Fruit fly (Drosophila melanogaster) whole organism, pupa: Measurements from ENCODE around the gene mew.
A peak's percentile ranks its signal among the peaks of the same experiment; 100 is the strongest.

Experiments used
- CG10348 ChIP-seq: fragments of 200-800 bp; sonication (Bioruptor generic); IDR thresholded peaks from 2 replicates; pipeline ENCODE4 v1.3.6; 2022; ENCODE audit warnings: missing biosample characterization, missing genetic modification characterization
- CG12605 ChIP-seq: fragments of 200-800 bp; sonication (Bioruptor generic); IDR thresholded peaks from 2 replicates; pipeline ENCODE4 v1.3.6; 2022; ENCODE audit warnings: missing biosample characterization, missing genetic modification characterization
- CG13204 ChIP-seq: fragments of 200-800 bp; sonication (Bioruptor generic); optimal IDR thresholded peaks from 2 replicates; lab custom pipeline; 2018; ENCODE audit warnings: missing biosample characterization, mild to moderate bottlenecking, missing genetic modification characterization, moderate library complexity
- CG15710 ChIP-seq: fragments of 200-800 bp; sonication (Bioruptor generic); optimal IDR thresholded peaks from 2 replicates; lab custom pipeline; 2018; ENCODE audit warnings: missing biosample characterization, mild to moderate bottlenecking, missing genetic modification characterization, moderate library complexity
- CG17806 ChIP-seq: fragments of 200-800 bp; sonication (Bioruptor generic); optimal IDR thresholded peaks from 2 replicates; lab custom pipeline; 2018; ENCODE audit warnings: missing biosample characterization, mild to moderate bottlenecking, missing genetic modification characterization, moderate library complexity
- CG32121 ChIP-seq: fragments of 200-800 bp; sonication (Bioruptor generic); IDR thresholded peaks from 2 replicates; pipeline ENCODE4 v1.3.6; 2022; ENCODE audit warnings: missing biosample characterization, missing genetic modification characterization
- CG34367 ChIP-seq: fragments of 200-800 bp; sonication (Bioruptor generic); optimal IDR thresholded peaks from 2 replicates; lab custom pipeline; 2018; ENCODE audit warnings: missing biosample characterization, mild to moderate bottlenecking, missing genetic modification characterization
- CG4496 ChIP-seq: fragments of 200-800 bp; sonication (Bioruptor generic); IDR thresholded peaks from 3 replicates; pipeline ENCODE4 v1.3.6; 2022; ENCODE audit warnings: missing biosample characterization, missing genetic modification characterization
- CG8159 ChIP-seq: fragments of 200-800 bp; sonication (Bioruptor generic); optimal IDR thresholded peaks from 3 replicates; lab custom pipeline; 2018; ENCODE audit warnings: missing biosample characterization, mild to moderate bottlenecking, missing genetic modification characterization, moderate library complexity
- CG8301 ChIP-seq: fragments of 200-800 bp; sonication (Bioruptor generic); optimal IDR thresholded peaks from 2 replicates; lab custom pipeline; 2018; ENCODE audit warnings: missing biosample characterization, mild to moderate bottlenecking, missing genetic modification characterization
- CG9948 ChIP-seq: fragments of 200-800 bp; sonication (Bioruptor generic); optimal IDR thresholded peaks from 2 replicates; lab custom pipeline; 2018; ENCODE audit warnings: missing biosample characterization, mild to moderate bottlenecking, missing genetic modification characterization, moderate library complexity
- D1 ChIP-seq: fragments of 200-800 bp; sonication (Bioruptor generic); optimal IDR thresholded peaks from 2 replicates; lab custom pipeline; 2018; ENCODE audit warnings: missing biosample characterization, mild to moderate bottlenecking, missing genetic modification characterization, moderate library complexity
- EcR ChIP-seq: fragments of 200-800 bp; sonication (Bioruptor generic); optimal IDR thresholded peaks from 3 replicates; lab custom pipeline; 2019; ENCODE audit warnings: missing biosample characterization, missing genetic modification characterization, mild to moderate bottlenecking, moderate library complexity, missing genetic modification reagents
- Ets98B ChIP-seq: fragments of 200-800 bp; sonication (Bioruptor generic); IDR thresholded peaks from 2 replicates; pipeline ENCODE4 v1.3.6; 2022; ENCODE audit warnings: missing biosample characterization, missing genetic modification characterization
- Pif1A ChIP-seq: fragments of 200-800 bp; sonication (Bioruptor generic); optimal IDR thresholded peaks from 3 replicates; lab custom pipeline; 2016; ENCODE audit warnings: missing biosample characterization, missing genetic modification characterization
- Pif1B ChIP-seq: fragments of 200-800 bp; sonication (Bioruptor generic); optimal IDR thresholded peaks from 3 replicates; lab custom pipeline; 2016; ENCODE audit warnings: missing biosample characterization, missing genetic modification characterization
- Snoo ChIP-seq: fragments of 200-800 bp; sonication (Bioruptor generic); optimal IDR thresholded peaks from 3 replicates; lab custom pipeline; 2017; ENCODE audit warnings: missing biosample characterization, mild to moderate bottlenecking, missing genetic modification characterization, inconsistent platforms
- fd96Ca ChIP-seq: fragments of 200-800 bp; sonication (Bioruptor generic); IDR thresholded peaks from 3 replicates; pipeline ENCODE4 v1.3.6; 2022; ENCODE audit warnings: missing biosample characterization, missing genetic modification characterization
- gl ChIP-seq: fragments of 200-800 bp; sonication (Bioruptor generic); optimal IDR thresholded peaks from 2 replicates; lab custom pipeline; 2018; ENCODE audit warnings: missing biosample characterization, mild to moderate bottlenecking, missing genetic modification characterization
- rn ChIP-seq: fragments of 200-800 bp; sonication (Bioruptor generic); IDR thresholded peaks from 2 replicates; pipeline ENCODE4 v1.3.6; 2022; ENCODE audit warnings: missing biosample characterization, missing genetic modification characterization

Gene mew

DNA sequence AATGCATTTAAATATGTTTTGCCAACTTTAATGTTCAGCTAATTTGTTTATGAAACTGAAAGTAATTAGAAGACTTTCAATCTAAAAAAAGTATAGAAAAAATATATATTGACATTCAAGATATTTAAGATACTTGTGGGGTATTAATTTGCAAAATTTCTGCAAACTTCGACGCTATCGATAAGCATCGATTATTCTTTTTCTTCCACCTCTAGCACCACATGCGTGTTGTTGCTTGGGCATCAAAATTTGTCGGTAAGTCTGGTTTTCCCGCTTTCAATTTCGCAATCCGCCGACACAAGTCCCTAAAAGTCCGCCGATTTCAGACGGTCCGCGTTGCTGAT lies 46.2 kb downstream of the mew start, which contains the start of gene REG:
TSS of gene REG (plus strand) at position 188 of the 344 bp plus-strand sequence.
- TF ChIP-seq Ets98B (no peak), Pif1B (GFP tag; lab: Kevin White, UChicago) (no peak), Snoo (tag; lab: Kevin White, UChicago) (no peak), CG12605 (GFP tag; lab: Robert Waterston, UW) (no peak), gl (tag; lab: Kevin White, UChicago) (no peak), D1 (tag; lab: Kevin White, UChicago) (no peak), CG15710 (tag; lab: Kevin White, UChicago) (no peak), fd96Ca (no peak), CG10348 (GFP tag; lab: Robert Waterston, UW) (no peak), CG8159 (no peak)
- TF ChIP-seq, all 21 proteins: peak for 0

DNA sequence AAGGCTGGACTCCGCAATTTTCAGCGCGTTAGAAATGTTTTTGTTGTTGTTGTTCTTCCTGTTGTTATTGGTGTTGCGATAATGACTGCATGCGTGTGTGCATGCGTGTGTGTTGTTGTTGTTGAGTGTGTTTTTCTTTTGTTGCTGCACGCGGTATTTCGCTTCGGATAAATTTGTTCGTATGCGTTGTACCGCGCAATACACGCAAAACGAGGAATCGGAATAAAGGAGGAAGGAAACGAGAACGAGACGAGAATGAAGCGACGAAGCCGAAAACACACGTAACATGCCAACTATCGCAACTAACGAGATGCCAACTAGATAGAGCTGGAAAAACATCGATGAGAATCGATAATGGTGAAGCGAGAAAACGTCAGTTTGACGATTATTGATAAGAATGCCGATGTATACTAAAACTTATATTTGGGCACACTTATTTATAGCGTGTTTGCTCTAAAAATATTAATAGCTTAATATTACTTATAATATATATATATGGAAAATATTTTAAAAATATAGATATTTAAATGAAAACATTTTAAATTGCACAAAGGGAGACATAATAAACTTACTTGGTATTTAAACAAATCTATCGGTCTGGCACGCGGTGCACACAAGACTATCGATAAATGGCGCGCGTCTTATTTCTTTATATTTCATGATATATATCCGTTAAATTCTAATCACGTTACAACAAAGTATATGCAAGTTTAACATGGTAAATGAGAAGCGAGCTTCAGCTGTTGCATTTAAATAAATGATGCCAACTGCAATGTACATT lies 46.7 kb downstream of the mew start, which contains the start of gene sno:
TSS of gene sno (minus strand) at position 318 of the 781 bp plus-strand sequence.
- TF ChIP-seq CG9948 (tag; lab: Kevin White, UChicago): no peak
- TF ChIP-seq fd96Ca: 0 out of 3 replicates have a peak, but pooled peaks have one; percentile 16

DNA sequence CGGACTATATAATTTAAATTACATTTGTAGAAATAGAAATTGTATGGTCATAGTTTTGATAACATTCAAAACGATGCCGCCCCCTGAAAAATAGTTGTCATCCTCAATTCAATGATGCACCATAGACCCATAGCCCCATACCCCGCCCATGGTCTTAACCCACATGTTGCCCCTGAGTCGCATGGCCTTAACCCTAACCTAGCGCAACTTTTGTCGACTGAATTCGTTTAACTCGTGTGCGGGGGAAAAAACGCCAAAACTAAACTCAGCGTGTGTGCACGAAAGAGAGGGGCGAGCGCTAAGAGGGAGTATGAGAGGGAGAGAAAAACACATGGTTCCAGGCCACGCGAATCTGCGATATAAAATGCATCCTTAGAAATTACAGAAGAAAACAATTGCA lies 47.9 kb downstream of the mew start:
- TF ChIP-seq D1 (tag; lab: Kevin White, UChicago) (no peak), CG15710 (tag; lab: Kevin White, UChicago) (no peak), CG32121 (GFP tag; lab: Robert Waterston, UW) (no peak), Pif1A (GFP tag; lab: Kevin White, UChicago) (no peak), CG8159 (no peak), CG17806 (no peak)

DNA sequence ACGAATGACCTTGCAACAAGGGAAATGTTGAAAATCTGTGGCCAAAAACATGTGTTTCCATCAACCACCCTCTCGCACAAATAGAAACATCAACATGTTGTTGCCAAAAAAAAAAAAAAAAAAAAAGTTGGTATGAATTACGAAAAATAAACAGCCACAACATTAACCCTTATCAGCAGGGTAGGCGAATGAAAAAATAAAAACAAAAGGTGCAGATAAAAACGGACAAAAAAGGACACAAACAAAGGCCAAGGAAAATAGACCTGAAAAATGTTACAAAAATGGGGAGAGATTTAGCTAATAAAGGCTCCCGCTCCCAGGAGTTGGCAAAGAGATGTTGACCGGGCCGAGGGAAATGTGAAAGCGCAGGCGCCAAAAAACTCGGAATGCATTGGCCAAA lies 48.9 kb downstream of the mew start:
- no peak for TF ChIP-seq CG9948 (tag; lab: Kevin White, UChicago)
- peak; percentile 24 for TF ChIP-seq CG8159
- TF ChIP-seq CG12605 (GFP tag; lab: Robert Waterston, UW): peak; percentile 41

DNA sequence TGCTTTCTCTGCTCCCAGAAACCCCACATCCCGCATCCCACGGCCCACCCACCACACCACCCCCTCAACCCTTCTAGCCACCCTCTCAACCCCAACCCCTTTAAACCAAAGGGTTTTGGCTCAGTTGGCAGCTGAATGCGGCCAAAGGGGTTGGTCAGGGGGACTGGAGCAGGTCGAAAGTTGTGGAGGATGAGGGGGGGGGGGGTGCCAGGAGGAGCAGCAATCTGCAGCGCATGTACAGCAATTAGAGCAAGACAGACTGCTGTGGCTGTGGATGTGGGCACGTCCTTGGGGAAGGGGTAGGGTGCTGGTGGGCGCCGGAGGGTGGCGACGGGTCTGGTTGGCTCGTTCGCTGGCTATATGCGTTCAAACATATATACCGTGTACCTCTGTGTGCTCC lies 49.7 kb downstream of the mew start:
- TF ChIP-seq CG13204 (peak; percentile 4), Snoo (tag; lab: Kevin White, UChicago) (no peak)

DNA sequence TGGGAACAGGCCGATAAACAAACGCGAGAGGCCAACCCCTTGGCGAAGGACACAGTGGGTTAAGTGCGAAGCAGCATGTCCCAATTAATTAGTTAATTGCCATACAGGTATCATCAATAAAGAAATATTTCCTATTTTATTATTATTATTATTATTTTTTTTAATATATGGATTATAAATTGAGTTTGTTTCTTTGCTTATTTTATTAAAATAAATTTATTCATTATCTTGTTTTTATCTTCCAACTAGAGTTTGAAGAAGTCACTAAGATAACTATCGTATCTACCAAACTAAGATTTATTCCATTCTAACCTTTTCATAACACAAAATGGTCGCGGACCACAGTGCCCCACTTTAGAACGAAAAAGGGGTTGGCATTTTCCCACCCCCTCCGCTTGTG lies 50.2 kb downstream of the mew start:
- TF ChIP-seq CG9948 (tag; lab: Kevin White, UChicago): peak; percentile 26
- TF ChIP-seq CG34367 (tag; lab: Kevin White, UChicago): no peak
- peak; percentile 55 for TF ChIP-seq CG8159
- TF ChIP-seq CG15710 (tag; lab: Kevin White, UChicago): peak; percentile 24

DNA sequence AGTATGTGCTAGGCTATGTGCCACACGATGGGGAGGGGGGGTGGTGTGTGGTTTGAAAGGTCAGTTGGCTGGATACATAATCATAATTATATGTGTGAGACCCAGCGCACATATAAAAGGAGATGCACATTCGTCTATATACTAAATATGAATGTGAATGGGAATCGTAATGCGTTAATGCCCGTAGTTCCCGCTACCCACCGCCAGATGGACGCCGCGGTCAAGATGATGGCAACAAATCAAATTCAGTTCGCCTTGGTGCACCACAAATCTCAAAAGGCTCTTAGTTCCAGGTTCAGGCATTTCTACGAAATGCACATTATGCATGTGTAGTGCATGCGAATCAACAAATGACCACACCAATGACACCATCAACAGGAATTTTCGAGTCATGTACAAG lies 53.6 kb downstream of the mew start:
- TF ChIP-seq CG8301 (no peak), CG9948 (tag; lab: Kevin White, UChicago) (no peak)

DNA sequence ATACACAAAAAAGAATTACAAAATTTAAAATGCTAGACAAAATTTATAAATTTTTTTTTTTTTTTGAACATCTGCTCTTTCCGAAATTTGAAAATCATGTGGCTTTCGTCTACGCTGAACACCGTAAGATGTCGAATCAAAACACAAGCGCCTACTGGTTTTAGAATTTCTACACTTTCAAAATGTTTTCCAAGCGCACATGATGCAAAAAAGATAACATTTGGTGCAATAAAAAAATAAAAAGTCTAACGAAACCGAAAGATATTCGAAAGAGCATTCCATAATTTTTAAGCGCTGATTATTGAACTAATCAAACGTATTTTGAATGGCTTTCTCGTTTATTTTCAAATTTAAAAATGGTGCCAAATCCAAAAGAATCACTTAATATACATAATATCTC lies 56.1 kb downstream of the mew start, which contains the start of gene CG44437:
TSS of gene CG44437 (minus strand) at position 101 of the 400 bp plus-strand sequence.
- no peak for TF ChIP-seq Ets98B
- TF ChIP-seq CG10348 (GFP tag; lab: Robert Waterston, UW): no peak
- TF ChIP-seq CG9948 (tag; lab: Kevin White, UChicago): no peak
- TF ChIP-seq CG12605 (GFP tag; lab: Robert Waterston, UW): no peak
- no peak for TF ChIP-seq CG32121 (GFP tag; lab: Robert Waterston, UW)
- TF ChIP-seq EcR (GFP tag; lab: Kevin White, UChicago): no peak
- no peak for TF ChIP-seq CG17806
- TF ChIP-seq fd96Ca: no peak
- TF ChIP-seq D1 (tag; lab: Kevin White, UChicago): no peak
- no peak for TF ChIP-seq rn (GFP tag; lab: Robert Waterston, UW)

DNA sequence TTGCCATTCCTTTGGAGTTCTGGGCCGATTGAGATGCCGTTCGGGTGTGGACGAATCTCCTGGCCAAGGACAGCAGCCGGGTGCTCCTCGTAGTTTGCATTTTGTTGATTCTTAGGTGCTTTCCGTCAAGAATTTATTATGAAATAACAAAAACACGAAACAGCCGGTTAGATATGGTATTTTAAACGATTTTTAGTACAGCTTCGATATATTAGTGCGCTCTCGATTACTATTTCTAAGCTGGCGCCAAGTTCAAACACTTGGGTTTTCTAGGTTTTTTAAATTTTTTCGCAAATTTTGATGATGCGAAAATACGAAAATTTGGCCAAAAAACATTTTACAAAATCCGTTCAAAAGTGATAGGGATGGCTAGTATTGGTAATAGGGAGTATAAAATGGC lies 64.0 kb downstream of the mew start, which contains the start of gene Coq5:
TSS of gene Coq5 (minus strand) at position 303 of the 400 bp plus-strand sequence.
- TF ChIP-seq CG13204 (no peak), CG34367 (tag; lab: Kevin White, UChicago) (no peak), CG32121 (GFP tag; lab: Robert Waterston, UW) (no peak), EcR (GFP tag; lab: Kevin White, UChicago) (no peak), Pif1B (GFP tag; lab: Kevin White, UChicago) (no peak), Ets98B (no peak), CG15710 (tag; lab: Kevin White, UChicago) (no peak), Snoo (tag; lab: Kevin White, UChicago) (no peak), CG4496 (GFP tag; lab: Robert Waterston, UW) (no peak), fd96Ca (no peak), CG8301 (no peak)
